Worm (Caenorhabditis elegans) whole organism, L1 larva: ENCODE data around the gene F26A1.3.

Experiments used
- nhr-237 ChIP-seq: fragments of 150-350 bp; optimal IDR thresholded peaks from 2 replicates; lab custom pipeline; 2014; ENCODE audit warnings: missing biosample characterization, missing genetic modification characterization
- pqm-1 ChIP-seq: sonication (generic microtip); optimal IDR thresholded peaks from 3 replicates; lab custom pipeline; 2017; ENCODE audit warnings: missing biosample characterization, missing genetic modification characterization
- tlp-1 ChIP-seq: fragments of 150-350 bp; optimal IDR thresholded peaks from 2 replicates; lab custom pipeline; 2014; ENCODE audit warnings: missing biosample characterization, missing genetic modification characterization
- ztf-11 ChIP-seq, 2 experiments: sonication (generic microtip); optimal IDR thresholded peaks; 2 replicates each; lab custom pipeline; 2016 to 2017; ENCODE audit warnings: missing genetic modification characterization in 2 of 2, missing biosample characterization in 1 of 2, missing compliant biosample characterization in 1 of 2

DNA sequence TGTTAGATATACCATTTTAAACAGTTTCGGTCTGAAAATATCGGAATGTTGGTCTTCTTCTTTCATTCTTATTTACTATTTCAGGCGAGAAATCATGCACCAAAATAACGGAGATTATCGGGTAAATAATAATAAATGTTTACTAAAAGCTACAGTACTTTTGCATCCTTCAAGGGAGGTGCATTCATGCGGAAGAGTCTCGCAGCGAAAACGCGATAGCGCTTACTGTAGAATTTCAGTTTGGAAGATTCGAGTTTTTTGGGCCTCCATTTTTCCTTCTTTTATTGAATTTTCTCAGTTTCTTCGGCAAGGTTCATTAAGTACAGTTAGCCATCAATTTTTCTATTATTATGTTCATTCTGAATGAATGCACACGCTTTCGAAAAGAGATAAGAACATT lies 29.4 kb downstream of the F26A1.3 start, which contains the start of gene C35D10.7:
- no peak for TF ChIP-seq ztf-11 (tag; optimal IDR thresholded peaks at IDR 0.05; lab: Kevin White, UChicago)
- no peak for TF ChIP-seq nhr-237 (tag; lab: Kevin White, UChicago)
- no peak for TF ChIP-seq tlp-1 (tag; lab: Kevin White, UChicago)
- no peak for TF ChIP-seq pqm-1 (tag; lab: Kevin White, UChicago)
